Worm (Caenorhabditis elegans): ENCODE results near the gene prx-13.

- TF ChIP-seq ceh-9 (tag; optimal IDR thresholded peaks at IDR 0.05) (no peak), dmd-4 (tag; optimal IDR thresholded peaks at IDR 0.05; ENCODE audit: borderline replicate concordance) (no peak), npax-4 (tag; optimal IDR thresholded peaks at IDR 0.05) (no peak), elt-2 (tag; optimal IDR thresholded peaks at IDR 0.05) (no peak), K02D7.2 (tag; optimal IDR thresholded peaks at IDR 0.05) (no peak), unc-55 (GFP tag; optimal IDR thresholded peaks at IDR 0.05) (no peak), ama-1 (optimal IDR thresholded peaks at IDR 0.05) (no peak), zip-5 (tag; optimal IDR thresholded peaks at IDR 0.05) (no peak)
Measured at ce11 chrII:7217047-7217446, 34.8 kb downstream of the prx-13 start, which contains the start of gene E04F6.10.
